Worm (Caenorhabditis elegans) whole organism, L1 larva: ENCODE results near the gene rpb-4.

Source experiments
- F16B12.6 ChIP-seq: fragments of 150-350 bp; optimal IDR thresholded peaks from 2 replicates; lab custom pipeline; 2014; ENCODE audit warnings: missing biosample characterization, missing genetic modification characterization
- ceh-82 ChIP-seq, 3 experiments: fragments of 150-350 bp in 1 of 3; sonication (generic microtip) in 2 of 3; optimal IDR thresholded peaks; 2 replicates each; lab custom pipeline; 2014 to 2017; ENCODE audit warnings: missing biosample characterization in 3 of 3, missing genetic modification characterization in 3 of 3
- dpl-1 ChIP-seq, 3 experiments: fragments of 150-350 bp in 2 of 3; sonication (generic microtip) in 1 of 3; optimal IDR thresholded peaks; 2 replicates each; lab custom pipeline; 2014 to 2017; ENCODE audit warnings: missing biosample characterization in 3 of 3, missing genetic modification characterization in 3 of 3, missing genetic modification reagents in 3 of 3
- lin-15B ChIP-seq: fragments of 150-350 bp; sonication (generic microtip); optimal IDR thresholded peaks from 3 replicates; lab custom pipeline; 2014; ENCODE audit warnings: missing biosample characterization, missing genetic modification characterization
- lin-35 ChIP-seq, 2 experiments: fragments of 150-350 bp; optimal IDR thresholded peaks; 2 replicates each; lab custom pipeline; 2014; ENCODE audit warnings: missing biosample characterization in 2 of 2, missing genetic modification characterization in 2 of 2, missing genetic modification reagents in 2 of 2
- mep-1 ChIP-seq: fragments of 150-350 bp; optimal IDR thresholded peaks from 2 replicates; lab custom pipeline; 2014; ENCODE audit warnings: missing biosample characterization, missing genetic modification characterization
- nhr-28 ChIP-seq: fragments of 150-350 bp; optimal IDR thresholded peaks from 2 replicates; lab custom pipeline; 2014; ENCODE audit warnings: missing biosample characterization, missing genetic modification characterization
- nhr-76 ChIP-seq: sonication (generic microtip); optimal IDR thresholded peaks from 2 replicates; lab custom pipeline; 2017; ENCODE audit warnings: missing biosample characterization, missing genetic modification characterization
- nhr-77 ChIP-seq: fragments of 150-350 bp; optimal IDR thresholded peaks from 2 replicates; lab custom pipeline; 2014; ENCODE audit warnings: missing biosample characterization, missing genetic modification characterization
- nhr-90 ChIP-seq: sonication (generic microtip); optimal IDR thresholded peaks from 2 replicates; lab custom pipeline; 2016; ENCODE audit warnings: mild to moderate bottlenecking, missing genetic modification characterization, missing compliant biosample characterization; ENCODE audit not compliant: poor library complexity
- snpc-4 ChIP-seq: fragments of 150-350 bp; optimal IDR thresholded peaks from 2 replicates; lab custom pipeline; 2014; ENCODE audit warnings: missing biosample characterization, missing genetic modification characterization
- swsn-7 ChIP-seq: sonication (generic microtip); optimal IDR thresholded peaks from 2 replicates; lab custom pipeline; 2016; ENCODE audit warnings: missing genetic modification characterization, missing compliant biosample characterization
- ztf-4 ChIP-seq: fragments of 150-350 bp; optimal IDR thresholded peaks from 2 replicates; lab custom pipeline; 2014; ENCODE audit warnings: missing biosample characterization, missing genetic modification characterization

DNA sequence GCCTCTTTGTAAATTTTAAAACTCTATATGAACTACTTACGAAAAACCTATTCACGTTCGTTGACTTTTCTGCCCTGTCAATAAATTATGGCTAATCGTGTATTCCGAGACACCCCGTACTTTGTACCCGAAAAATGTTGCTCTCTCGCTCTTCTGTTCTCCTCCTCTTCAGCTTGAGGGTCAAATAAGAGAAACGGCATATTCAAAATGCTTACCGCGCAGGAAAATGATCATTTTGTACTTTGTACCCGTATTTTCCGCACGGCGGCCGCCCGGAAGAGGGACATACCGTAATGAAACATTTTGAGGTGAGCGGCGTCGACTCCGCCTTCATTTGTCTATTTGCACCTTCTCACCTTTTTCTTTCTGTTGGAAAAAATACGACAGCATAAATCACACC, 30.6 kb upstream of the rpb-4 start:
- TF ChIP-seq nhr-77 (tag; lab: Kevin White, UChicago) (no peak), ceh-82 (tag; optimal IDR thresholded peaks at IDR 0.05; lab: Kevin White, UChicago) (no peak), snpc-4 (tag; lab: Kevin White, UChicago) (no peak), nhr-76 (tag; lab: Kevin White, UChicago) (no peak), ztf-4 (tag; lab: Kevin White, UChicago) (no peak), dpl-1 (GFP tag; optimal IDR thresholded peaks at IDR 0.05; lab: Kevin White, UChicago) (no peak), mep-1 (tag; lab: Kevin White, UChicago) (no peak), nhr-90 (no peak), swsn-7 (tag; lab: Kevin White, UChicago) (no peak), lin-15B (tag; lab: Kevin White, UChicago) (no peak), F16B12.6 (no peak), nhr-28 (tag; lab: Kevin White, UChicago) (no peak), lin-35 (GFP tag; optimal IDR thresholded peaks at IDR 0.05; lab: Kevin White, UChicago) (no peak)
